Fruit fly (Drosophila melanogaster) whole organism, embryonic: ENCODE data around the gene CG9328.

Experiments used
- ATbp ChIP-seq: fragments of 200-800 bp; sonication (Bioruptor generic); optimal IDR thresholded peaks from 2 replicates; lab custom pipeline; 2017; ENCODE audit warnings: missing biosample characterization, mild to moderate bottlenecking, missing genetic modification characterization, missing genetic modification reagents
- Abd-B ChIP-seq: fragments of 200-800 bp; sonication (Bioruptor generic); optimal IDR thresholded peaks from 2 replicates; lab custom pipeline; 2018; ENCODE audit warnings: missing biosample characterization, mild to moderate bottlenecking, missing genetic modification characterization, moderate library complexity
- Aef1 ChIP-seq: fragments of 200-800 bp; sonication (Bioruptor generic); IDR thresholded peaks from 3 replicates; pipeline ENCODE4 v1.3.6; 2022; ENCODE audit warnings: missing biosample characterization, missing genetic modification characterization
- CG10543 ChIP-seq: fragments of 200-800 bp; sonication (Bioruptor generic); optimal IDR thresholded peaks from 3 replicates; lab custom pipeline; 2017; ENCODE audit warnings: missing biosample characterization, mild to moderate bottlenecking, missing genetic modification characterization, moderate library complexity
- CG10654 ChIP-seq: fragments of 200-800 bp; sonication (Bioruptor generic); optimal IDR thresholded peaks from 2 replicates; lab custom pipeline; 2016; ENCODE audit warnings: missing biosample characterization, missing genetic modification characterization
- CG11085 ChIP-seq: fragments of 200-800 bp; sonication (Bioruptor generic); IDR thresholded peaks from 2 replicates; pipeline ENCODE4 v1.3.6; 2022; ENCODE audit warnings: missing biosample characterization, missing genetic modification characterization
- CG12769 ChIP-seq: fragments of 200-800 bp; sonication (Bioruptor generic); optimal IDR thresholded peaks from 2 replicates; lab custom pipeline; 2019; ENCODE audit warnings: missing biosample characterization, mild to moderate bottlenecking, missing genetic modification characterization, moderate library complexity
- CG17912 ChIP-seq: fragments of 200-800 bp; sonication (Bioruptor generic); optimal IDR thresholded peaks from 2 replicates; lab custom pipeline; 2018; ENCODE audit warnings: missing biosample characterization, mild to moderate bottlenecking, missing genetic modification characterization
- CG2199 ChIP-seq: fragments of 200-800 bp; sonication (Bioruptor generic); IDR thresholded peaks from 3 replicates; pipeline ENCODE4 v1.3.6; 2022; ENCODE audit warnings: missing biosample characterization, missing genetic modification characterization
- CG2712 ChIP-seq: fragments of 200-800 bp; optimal IDR thresholded peaks from 3 replicates; lab custom pipeline; 2019; ENCODE audit warnings: missing biosample characterization, mild to moderate bottlenecking, missing genetic modification characterization, moderate library complexity
- CG30020 ChIP-seq: fragments of 200-800 bp; optimal IDR thresholded peaks from 2 replicates; lab custom pipeline; 2019; ENCODE audit warnings: missing biosample characterization, mild to moderate bottlenecking, missing genetic modification characterization, moderate library complexity
- CG30431 ChIP-seq: fragments of 200-800 bp; sonication (Bioruptor generic); optimal IDR thresholded peaks from 2 replicates; lab custom pipeline; 2017; ENCODE audit warnings: missing biosample characterization, missing genetic modification characterization
- CG3163 ChIP-seq: fragments of 200-800 bp; sonication (Bioruptor generic); optimal IDR thresholded peaks from 3 replicates; lab custom pipeline; 2016; ENCODE audit warnings: missing biosample characterization, missing genetic modification characterization
- CG5245 ChIP-seq: fragments of 200-800 bp; sonication (Bioruptor generic); optimal IDR thresholded peaks from 3 replicates; lab custom pipeline; 2016; ENCODE audit warnings: missing biosample characterization, missing genetic modification characterization
- CG6175 ChIP-seq: fragments of 200-800 bp; sonication (Bioruptor generic); IDR thresholded peaks from 3 replicates; pipeline ENCODE4 v1.3.6; 2022; ENCODE audit warnings: missing biosample characterization, missing genetic modification characterization
- CG6854 ChIP-seq: fragments of 200-800 bp; sonication (Bioruptor generic); optimal IDR thresholded peaks from 3 replicates; lab custom pipeline; 2017; ENCODE audit warnings: missing biosample characterization, mild to moderate bottlenecking, missing genetic modification characterization
- CoRest ChIP-seq: fragments of 200-800 bp; sonication (Bioruptor generic); optimal IDR thresholded peaks from 3 replicates; lab custom pipeline; 2018; ENCODE audit warnings: missing biosample characterization, mild to moderate bottlenecking, missing genetic modification characterization, moderate library complexity
- D ChIP-seq, 2 experiments: fragments of 200-800 bp in 1 of 2; fragments of >200 bp in 1 of 2; sonication (Bioruptor generic) in 1 of 2; optimal IDR thresholded peaks; 2 replicates in 1 of 2; 3 replicates in 1 of 2; lab custom pipeline; 2017; ENCODE audit warnings: mild to moderate bottlenecking in 1 of 2, missing biosample characterization in 1 of 2, missing genetic modification characterization in 1 of 2, missing genetic modification reagents in 1 of 2
- Dek ChIP-seq: fragments of 200-800 bp; sonication (Bioruptor generic); optimal IDR thresholded peaks from 3 replicates; lab custom pipeline; 2019; ENCODE audit warnings: missing biosample characterization, mild to moderate bottlenecking, missing genetic modification characterization, moderate library complexity
- Elba2 ChIP-seq: fragments of 200-800 bp; sonication (Bioruptor generic); optimal IDR thresholded peaks from 3 replicates; lab custom pipeline; 2016; ENCODE audit warnings: missing biosample characterization, missing genetic modification characterization
- Gsc ChIP-seq: fragments of 200-800 bp; sonication (Bioruptor generic); IDR thresholded peaks from 2 replicates; pipeline ENCODE4 v1.3.6; 2022; ENCODE audit warnings: missing biosample characterization, missing genetic modification characterization
- HLHmδ ChIP-seq: fragments of 200-800 bp; sonication (Bioruptor generic); optimal IDR thresholded peaks from 2 replicates; lab custom pipeline; 2018; ENCODE audit warnings: missing biosample characterization, mild to moderate bottlenecking, missing genetic modification characterization, moderate library complexity
- Hand ChIP-seq: fragments of 200-800 bp; sonication (Bioruptor generic); optimal IDR thresholded peaks from 2 replicates; lab custom pipeline; 2017; ENCODE audit warnings: mild to moderate bottlenecking, missing biosample characterization, missing genetic modification reagents, missing genetic modification characterization
- NK7.1 ChIP-seq: fragments of 200-800 bp; sonication (Bioruptor generic); optimal IDR thresholded peaks from 3 replicates; lab custom pipeline; 2016; ENCODE audit warnings: missing biosample characterization, missing genetic modification characterization
- Rfx ChIP-seq: fragments of 200-800 bp; sonication (Bioruptor generic); IDR thresholded peaks from 2 replicates; pipeline ENCODE4 v1.3.6; 2022; ENCODE audit warnings: missing biosample characterization, missing genetic modification characterization
- Rx ChIP-seq: fragments of 200-800 bp; sonication (Bioruptor generic); IDR thresholded peaks from 2 replicates; pipeline ENCODE4 v1.3.6; 2022; ENCODE audit warnings: missing biosample characterization, missing genetic modification characterization
- Vsx1 ChIP-seq: fragments of 200-800 bp; sonication (Bioruptor generic); optimal IDR thresholded peaks from 2 replicates; lab custom pipeline; 2017; ENCODE audit warnings: missing biosample characterization, mild to moderate bottlenecking, missing genetic modification characterization, missing genetic modification reagents
- Xbp1 ChIP-seq: fragments of 200-800 bp; sonication (Bioruptor generic); optimal IDR thresholded peaks from 3 replicates; lab custom pipeline; 2016; ENCODE audit warnings: missing biosample characterization, mild to moderate bottlenecking, missing genetic modification characterization
- corto ChIP-seq: fragments of 200-800 bp; sonication (Bioruptor generic); optimal IDR thresholded peaks from 2 replicates; lab custom pipeline; 2016; ENCODE audit warnings: missing biosample characterization, mild to moderate bottlenecking, missing genetic modification characterization, moderate library complexity
- dysf ChIP-seq: fragments of 200-800 bp; sonication (Bioruptor generic); IDR thresholded peaks from 3 replicates; pipeline ENCODE4 v1.3.6; 2022; ENCODE audit warnings: missing biosample characterization, missing genetic modification characterization
- ems ChIP-seq: fragments of 200-800 bp; sonication (Bioruptor generic); optimal IDR thresholded peaks from 3 replicates; lab custom pipeline; 2016; ENCODE audit warnings: missing biosample characterization, missing genetic modification characterization
- exex ChIP-seq: fragments of 200-800 bp; sonication (Bioruptor generic); optimal IDR thresholded peaks from 4 replicates; lab custom pipeline; 2018; ENCODE audit warnings: missing biosample characterization, mild to moderate bottlenecking, missing genetic modification characterization, moderate library complexity
- fru ChIP-seq: fragments of >200 bp; optimal IDR thresholded peaks from 2 replicates; lab custom pipeline; 2017
- gfzf ChIP-seq: fragments of 200-800 bp; sonication (Bioruptor generic); optimal IDR thresholded peaks from 2 replicates; lab custom pipeline; 2016; ENCODE audit warnings: missing biosample characterization, mild to moderate bottlenecking, missing genetic modification characterization, moderate library complexity
- hth ChIP-seq: fragments of >200 bp; optimal IDR thresholded peaks from 2 replicates; lab custom pipeline; 2017; ENCODE audit warnings: inconsistent platforms
- inv ChIP-seq: fragments of 200-800 bp; sonication (Bioruptor generic); IDR thresholded peaks from 2 replicates; pipeline ENCODE4 v1.3.6; 2022; ENCODE audit warnings: missing biosample characterization, missing genetic modification characterization; ENCODE audit not compliant: partially characterized antibody
- kni ChIP-seq: fragments of 200-800 bp; sonication (Bioruptor generic); optimal IDR thresholded peaks from 3 replicates; lab custom pipeline; 2017; ENCODE audit warnings: mild to moderate bottlenecking, missing biosample characterization, missing genetic modification reagents, missing genetic modification characterization
- lab ChIP-seq: fragments of 200-800 bp; sonication (Bioruptor generic); optimal IDR thresholded peaks from 3 replicates; lab custom pipeline; 2017; ENCODE audit warnings: missing biosample characterization, missing genetic modification characterization, mild to moderate bottlenecking, moderate library complexity, missing genetic modification reagents
- nom ChIP-seq: fragments of 200-800 bp; sonication (Bioruptor generic); optimal IDR thresholded peaks from 2 replicates; lab custom pipeline; 2017; ENCODE audit warnings: missing biosample characterization, missing genetic modification characterization, mild to moderate bottlenecking, moderate library complexity, missing genetic modification reagents
- pfk ChIP-seq: fragments of 200-800 bp; sonication (Bioruptor generic); optimal IDR thresholded peaks from 2 replicates; lab custom pipeline; 2018; ENCODE audit warnings: missing biosample characterization, mild to moderate bottlenecking, missing genetic modification characterization, moderate library complexity
- run ChIP-seq: fragments of 200-800 bp; sonication (Bioruptor generic); optimal IDR thresholded peaks from 3 replicates; lab custom pipeline; 2018; ENCODE audit warnings: missing biosample characterization, mild to moderate bottlenecking, missing genetic modification characterization
- sc ChIP-seq, 3 experiments: fragments of >200 bp in 2 of 3; fragments of 200-800 bp in 1 of 3; sonication (Bioruptor generic) in 1 of 3; optimal IDR thresholded peaks; 2 replicates in 2 of 3; 3 replicates in 1 of 3; lab custom pipeline; 2017; ENCODE audit warnings: mild to moderate bottlenecking in 1 of 3, missing biosample characterization in 1 of 3, missing genetic modification characterization in 1 of 3, missing genetic modification reagents in 1 of 3
- seq ChIP-seq: fragments of 200-800 bp; sonication (Bioruptor generic); IDR thresholded peaks from 2 replicates; pipeline ENCODE4 v1.3.6; 2022; ENCODE audit warnings: missing biosample characterization, missing genetic modification characterization
- shn ChIP-seq: fragments of 200-800 bp; sonication (Bioruptor generic); optimal IDR thresholded peaks from 3 replicates; lab custom pipeline; 2016; ENCODE audit warnings: missing biosample characterization, missing genetic modification characterization
- sug ChIP-seq: fragments of 200-800 bp; optimal IDR thresholded peaks from 2 replicates; lab custom pipeline; 2019; ENCODE audit warnings: missing biosample characterization, mild to moderate bottlenecking, missing genetic modification characterization, moderate library complexity
- toy ChIP-seq: fragments of 200-800 bp; sonication (Bioruptor generic); IDR thresholded peaks from 2 replicates; pipeline ENCODE4 v1.3.6; 2022; ENCODE audit warnings: missing biosample characterization, missing genetic modification characterization
- usp ChIP-seq: fragments of >200 bp; optimal IDR thresholded peaks from 2 replicates; lab custom pipeline; 2017; ENCODE audit warnings: missing biosample characterization, missing genetic modification characterization
- zen2 ChIP-seq: fragments of 200-800 bp; sonication (Bioruptor generic); IDR thresholded peaks from 3 replicates; pipeline ENCODE4 v1.3.6; 2022; ENCODE audit warnings: missing biosample characterization, missing genetic modification characterization; ENCODE audit not compliant: partially characterized antibody
- zf30C ChIP-seq: fragments of 200-800 bp; sonication (Bioruptor generic); optimal IDR thresholded peaks from 3 replicates; lab custom pipeline; 2018; ENCODE audit warnings: missing biosample characterization, mild to moderate bottlenecking, missing genetic modification characterization

The CG9328 gene

DNA sequence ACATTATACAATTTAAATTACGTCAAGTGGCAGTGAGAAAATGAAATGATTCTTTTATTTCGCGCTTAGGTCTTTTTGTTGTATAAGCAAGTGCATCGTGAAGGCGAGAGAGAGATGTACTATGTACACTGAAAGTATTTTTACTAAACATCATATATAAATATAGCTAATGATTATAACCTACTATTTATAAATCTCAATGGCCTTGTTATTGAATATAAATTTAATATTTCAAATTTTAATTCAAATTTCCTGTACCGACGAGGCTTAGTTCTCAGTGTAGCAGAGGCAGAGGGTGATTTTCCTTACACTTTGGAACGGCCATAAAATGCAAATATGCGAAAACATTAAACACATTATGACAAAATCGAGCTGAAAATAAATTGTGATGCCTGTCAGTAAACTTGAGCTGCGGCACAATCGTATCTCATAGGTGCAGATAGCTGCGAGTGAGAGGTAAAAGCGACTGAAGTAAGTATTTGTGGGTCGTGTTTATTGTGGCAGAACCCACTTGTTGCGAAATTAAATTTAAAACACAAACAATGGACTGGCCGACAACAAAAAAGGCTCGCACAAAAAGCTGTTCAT is 35.5 kb upstream of the CG9328 start (continued):
- no peak for TF ChIP-seq HLHmδ (GFP tag; lab: Kevin White, UChicago)
- no peak for TF ChIP-seq CG30020 (tag; lab: Kevin White, UChicago)
- no peak for TF ChIP-seq CG12769 (tag; lab: Kevin White, UChicago)
- TF ChIP-seq CG2712 (tag; lab: Kevin White, UChicago) = peak; percentile 65
- no peak for TF ChIP-seq Gsc (GFP tag; lab: Robert Waterston, UW)
- TF ChIP-seq shn (GFP tag; lab: Kevin White, UChicago) = no peak
- no peak for TF ChIP-seq inv (GFP tag; lab: Robert Waterston, UW)
- TF ChIP-seq NK7.1 = no peak
- no peak for TF ChIP-seq nom (GFP tag; lab: Kevin White, UChicago)
- no peak for TF ChIP-seq Hand (GFP tag; lab: Kevin White, UChicago)
- TF ChIP-seq CoRest (tag; lab: Kevin White, UChicago) = peak; percentile 34
- peak; percentile 37 for TF ChIP-seq Dek (tag; lab: Kevin White, UChicago)
- peak; percentile 53 for TF ChIP-seq Rfx (GFP tag; lab: Robert Waterston, UW)
- no peak for TF ChIP-seq CG11085 (GFP tag; lab: Robert Waterston, UW)
- TF ChIP-seq kni (GFP tag; lab: Kevin White, UChicago) = no peak
- no peak for TF ChIP-seq sug (tag; lab: Kevin White, UChicago)
- no peak for TF ChIP-seq Rx (GFP tag; lab: Robert Waterston, UW)
- TF ChIP-seq pfk = no peak
- no peak for TF ChIP-seq usp
- TF ChIP-seq dysf (GFP tag; lab: Robert Waterston, UW) = peak; percentile 54; the same call in 1 of the 3 replicates
- no peak for TF ChIP-seq sc (optimal IDR thresholded peaks at IDR 0.05; lab: Kevin White, UChicago)
- TF ChIP-seq sc (GFP tag; optimal IDR thresholded peaks at IDR 0.05; lab: Kevin White, UChicago) = no peak
- peak; percentile 50 for TF ChIP-seq lab
- no peak for TF ChIP-seq toy
- no peak for TF ChIP-seq CG10654 (GFP tag; lab: Kevin White, UChicago)
- peak; percentile 23 for TF ChIP-seq CG30431 (GFP tag; lab: Kevin White, UChicago)
- TF ChIP-seq CG3163 = no peak
- TF ChIP-seq CG6175 (GFP tag; lab: Robert Waterston, UW) = no peak
- TF ChIP-seq Aef1 (GFP tag; lab: Robert Waterston, UW) = peak; percentile 42; the same call in 2 of the 3 replicates
- TF ChIP-seq CG5245 (GFP tag; lab: Kevin White, UChicago) = peak; percentile 17
- peak; percentile 40 for TF ChIP-seq Xbp1
- no peak for TF ChIP-seq ems (GFP tag; lab: Kevin White, UChicago)
- TF ChIP-seq CG10543 (GFP tag; lab: Kevin White, UChicago) = no peak
- TF ChIP-seq fru (lab: Kevin White, UChicago) = no peak
- TF ChIP-seq zen2 (GFP tag; lab: Robert Waterston, UW) = no peak
- TF ChIP-seq CG2199 = no peak
- TF ChIP-seq Abd-B = peak; percentile 7
- no peak for TF ChIP-seq exex (tag; lab: Kevin White, UChicago)
- TF ChIP-seq run = no peak
- TF ChIP-seq seq (GFP tag; lab: Robert Waterston, UW) = peak; percentile 23; the same call in 1 of the 2 replicates
- TF ChIP-seq Vsx1 (GFP tag; lab: Kevin White, UChicago) = no peak
- no peak for TF ChIP-seq zf30C (GFP tag; lab: Kevin White, UChicago)
- TF ChIP-seq CG17912 (GFP tag; lab: Kevin White, UChicago) = no peak
- no peak for TF ChIP-seq CG6854 (GFP tag; lab: Kevin White, UChicago)
- no peak for TF ChIP-seq corto (GFP tag; lab: Kevin White, UChicago)
- TF ChIP-seq D (optimal IDR thresholded peaks at IDR 0.05; lab: Kevin White, UChicago) = no peak
- TF ChIP-seq D (GFP tag; optimal IDR thresholded peaks at IDR 0.05; lab: Kevin White, UChicago) = peak; percentile 31
- TF ChIP-seq ATbp (GFP tag; lab: Kevin White, UChicago) = peak; percentile 18
- no peak for TF ChIP-seq gfzf
- no peak for TF ChIP-seq hth (lab: Kevin White, UChicago)
- TF ChIP-seq Elba2 (GFP tag; lab: Kevin White, UChicago) = no peak
